Fruit fly (Drosophila melanogaster) whole organism, embryonic: ENCODE results near the gene CG14194.

Source experiments
- Abd-B ChIP-seq: fragments of 200-800 bp; sonication (Bioruptor generic); optimal IDR thresholded peaks from 2 replicates; lab custom pipeline; 2018; ENCODE audit warnings: missing biosample characterization, mild to moderate bottlenecking, missing genetic modification characterization, moderate library complexity
- Ada2b ChIP-seq: fragments of 200-800 bp; sonication (Bioruptor generic); IDR thresholded peaks from 2 replicates; pipeline ENCODE4 v1.3.6; 2022; ENCODE audit warnings: missing biosample characterization, missing genetic modification characterization
- Asciz ChIP-seq: fragments of 200-800 bp; sonication (Bioruptor generic); optimal IDR thresholded peaks from 2 replicates; lab custom pipeline; 2017; ENCODE audit warnings: missing biosample characterization, mild to moderate bottlenecking, missing genetic modification characterization, missing genetic modification reagents
- Bteb2 ChIP-seq: fragments of 200-800 bp; sonication (Bioruptor generic); optimal IDR thresholded peaks from 2 replicates; lab custom pipeline; 2016; ENCODE audit warnings: missing biosample characterization, missing genetic modification characterization
- CG10979 ChIP-seq: fragments of 200-800 bp; sonication (Bioruptor generic); optimal IDR thresholded peaks from 2 replicates; lab custom pipeline; 2018; ENCODE audit warnings: missing biosample characterization, mild to moderate bottlenecking, missing genetic modification characterization, moderate library complexity
- CG11504 ChIP-seq: fragments of 200-800 bp; sonication (Bioruptor generic); optimal IDR thresholded peaks from 3 replicates; lab custom pipeline; 2019; ENCODE audit warnings: missing biosample characterization, mild to moderate bottlenecking, missing genetic modification characterization, moderate library complexity
- CG12942 ChIP-seq: fragments of 200-800 bp; sonication (Bioruptor generic); optimal IDR thresholded peaks from 3 replicates; lab custom pipeline; 2016; ENCODE audit warnings: missing biosample characterization, missing genetic modification characterization
- CG13296 ChIP-seq: fragments of 200-800 bp; sonication (Bioruptor generic); optimal IDR thresholded peaks from 3 replicates; lab custom pipeline; 2018; ENCODE audit warnings: missing biosample characterization, mild to moderate bottlenecking, missing genetic modification characterization
- CG13424 ChIP-seq: fragments of 200-800 bp; sonication (Bioruptor generic); optimal IDR thresholded peaks from 2 replicates; lab custom pipeline; 2019; ENCODE audit warnings: missing biosample characterization, mild to moderate bottlenecking, missing genetic modification characterization, moderate library complexity
- CG15269 ChIP-seq: fragments of 200-800 bp; sonication (Bioruptor generic); optimal IDR thresholded peaks from 2 replicates; lab custom pipeline; 2018; ENCODE audit warnings: missing biosample characterization, mild to moderate bottlenecking, missing genetic modification characterization, moderate library complexity
- CG1529 ChIP-seq: fragments of 200-800 bp; sonication (Bioruptor generic); optimal IDR thresholded peaks from 3 replicates; lab custom pipeline; 2018; ENCODE audit warnings: missing biosample characterization, missing genetic modification characterization
- CG17385 ChIP-seq: fragments of 200-800 bp; sonication (Bioruptor generic); optimal IDR thresholded peaks from 3 replicates; lab custom pipeline; 2018; ENCODE audit warnings: missing biosample characterization, mild to moderate bottlenecking, missing genetic modification characterization
- CG18599 ChIP-seq: fragments of 200-800 bp; sonication (Bioruptor generic); optimal IDR thresholded peaks from 3 replicates; lab custom pipeline; 2017; ENCODE audit warnings: missing biosample characterization, missing genetic modification characterization, mild to moderate bottlenecking, moderate library complexity, missing genetic modification reagents
- CG30403 ChIP-seq: fragments of 200-800 bp; sonication (Bioruptor generic); optimal IDR thresholded peaks from 3 replicates; lab custom pipeline; 2016; ENCODE audit warnings: missing biosample characterization, missing genetic modification characterization
- CG32767 ChIP-seq: fragments of 200-800 bp; sonication (Bioruptor generic); IDR thresholded peaks from 2 replicates; pipeline ENCODE4 v1.3.6; 2022; ENCODE audit warnings: missing biosample characterization, missing genetic modification characterization
- CG3281 ChIP-seq: fragments of 200-800 bp; sonication (Bioruptor generic); optimal IDR thresholded peaks from 3 replicates; lab custom pipeline; 2017; ENCODE audit warnings: missing biosample characterization, mild to moderate bottlenecking, missing genetic modification characterization
- CG5180 ChIP-seq: fragments of 200-800 bp; sonication (Bioruptor generic); optimal IDR thresholded peaks from 3 replicates; lab custom pipeline; 2017; ENCODE audit warnings: missing biosample characterization, missing genetic modification characterization, mild to moderate bottlenecking, moderate library complexity, missing genetic modification reagents
- CG7839 ChIP-seq: fragments of 200-800 bp; sonication (Bioruptor generic); optimal IDR thresholded peaks from 3 replicates; lab custom pipeline; 2018; ENCODE audit warnings: missing biosample characterization, mild to moderate bottlenecking, missing genetic modification characterization, moderate library complexity
- CG8478 ChIP-seq: fragments of >200 bp; optimal IDR thresholded peaks from 2 replicates; lab custom pipeline; 2018
- CG8924 ChIP-seq: fragments of 200-800 bp; optimal IDR thresholded peaks from 3 replicates; lab custom pipeline; 2019; ENCODE audit warnings: missing biosample characterization, mild to moderate bottlenecking, missing genetic modification characterization, moderate library complexity
- CG9727 ChIP-seq: fragments of 200-800 bp; sonication (Bioruptor generic); optimal IDR thresholded peaks from 3 replicates; lab custom pipeline; 2017; ENCODE audit warnings: missing biosample characterization, mild to moderate bottlenecking, missing genetic modification characterization
- Camta ChIP-seq: fragments of 200-800 bp; sonication (Bioruptor generic); optimal IDR thresholded peaks from 2 replicates; lab custom pipeline; 2016; ENCODE audit warnings: missing biosample characterization, missing genetic modification characterization
- D19A ChIP-seq: fragments of 200-800 bp; optimal IDR thresholded peaks from 3 replicates; lab custom pipeline; 2019; ENCODE audit warnings: missing biosample characterization, mild to moderate bottlenecking, missing genetic modification characterization, moderate library complexity
- D19B ChIP-seq: fragments of 200-800 bp; sonication (Bioruptor generic); optimal IDR thresholded peaks from 2 replicates; lab custom pipeline; 2017; ENCODE audit warnings: missing biosample characterization, mild to moderate bottlenecking, missing genetic modification characterization
- Dad ChIP-seq: fragments of 200-800 bp; sonication (Bioruptor generic); optimal IDR thresholded peaks from 3 replicates; lab custom pipeline; 2016; ENCODE audit warnings: missing biosample characterization, missing genetic modification characterization
- MTF-1 ChIP-seq: fragments of 200-800 bp; sonication (Bioruptor generic); optimal IDR thresholded peaks from 2 replicates; lab custom pipeline; 2018; ENCODE audit warnings: missing biosample characterization, mild to moderate bottlenecking, missing genetic modification characterization, borderline replicate concordance
- Optix ChIP-seq: fragments of 200-800 bp; sonication (Bioruptor generic); IDR thresholded peaks from 3 replicates; pipeline ENCODE4 v1.3.6; 2022; ENCODE audit warnings: missing biosample characterization, missing genetic modification characterization
- Six4 ChIP-seq: fragments of 200-800 bp; sonication (Bioruptor generic); optimal IDR thresholded peaks from 2 replicates; lab custom pipeline; 2016; ENCODE audit warnings: missing biosample characterization, missing genetic modification characterization
- Stat92E ChIP-seq, 3 experiments: fragments of >200 bp in 2 of 3; fragments of 200-800 bp in 1 of 3; sonication (Bioruptor generic) in 1 of 3; optimal IDR thresholded peaks; 2 replicates each; lab custom pipeline; 2017 to 2019; ENCODE audit warnings: missing biosample characterization in 3 of 3, missing genetic modification characterization in 3 of 3, mild to moderate bottlenecking in 1 of 3, moderate library complexity in 1 of 3
- Xrp1 ChIP-seq: fragments of 200-800 bp; sonication (Bioruptor generic); IDR thresholded peaks from 2 replicates; pipeline ENCODE4 v1.3.6; 2022; ENCODE audit warnings: missing biosample characterization, missing genetic modification characterization
- bsh ChIP-seq, 2 experiments: fragments of 200-800 bp; sonication (Bioruptor generic); optimal IDR thresholded peaks; 2 replicates each; lab custom pipeline; 2017 to 2018; ENCODE audit warnings: mild to moderate bottlenecking in 2 of 2, missing biosample characterization in 2 of 2, missing genetic modification characterization in 2 of 2, moderate library complexity in 1 of 2
- corto ChIP-seq: fragments of 200-800 bp; sonication (Bioruptor generic); optimal IDR thresholded peaks from 2 replicates; lab custom pipeline; 2016; ENCODE audit warnings: missing biosample characterization, mild to moderate bottlenecking, missing genetic modification characterization, moderate library complexity
- crol ChIP-seq: fragments of 200-800 bp; sonication (Bioruptor generic); IDR thresholded peaks from 2 replicates; pipeline ENCODE4 v1.3.6; 2022; ENCODE audit warnings: missing biosample characterization, missing genetic modification characterization
- dmrt11E ChIP-seq: fragments of 200-800 bp; sonication (Bioruptor generic); optimal IDR thresholded peaks from 3 replicates; lab custom pipeline; 2018; ENCODE audit warnings: missing biosample characterization, mild to moderate bottlenecking, missing genetic modification characterization, moderate library complexity
- dmrt99B ChIP-seq: fragments of 200-800 bp; sonication (Bioruptor generic); optimal IDR thresholded peaks from 2 replicates; lab custom pipeline; 2018; ENCODE audit warnings: missing biosample characterization, mild to moderate bottlenecking, missing genetic modification characterization, moderate library complexity
- esg ChIP-seq: fragments of 200-800 bp; sonication (Bioruptor generic); conservative IDR thresholded peaks from 2 replicates; pipeline ENCODE4 v1.3.6; 2022; ENCODE audit warnings: missing biosample characterization, missing genetic modification characterization
- ewg ChIP-seq: fragments of 200-800 bp; sonication (Bioruptor generic); optimal IDR thresholded peaks from 3 replicates; lab custom pipeline; 2017; ENCODE audit warnings: mild to moderate bottlenecking, missing biosample characterization, missing genetic modification reagents, missing genetic modification characterization
- gce ChIP-seq: fragments of 200-800 bp; sonication (Bioruptor generic); IDR thresholded peaks from 3 replicates; pipeline ENCODE4 v1.3.6; 2022; ENCODE audit warnings: missing biosample characterization, missing genetic modification characterization
- grau ChIP-seq: fragments of 200-800 bp; optimal IDR thresholded peaks from 3 replicates; lab custom pipeline; 2019; ENCODE audit warnings: missing biosample characterization, mild to moderate bottlenecking, missing genetic modification characterization, moderate library complexity
- gsb-n ChIP-seq: fragments of 200-800 bp; sonication (Bioruptor generic); optimal IDR thresholded peaks from 3 replicates; lab custom pipeline; 2018; ENCODE audit warnings: missing biosample characterization, mild to moderate bottlenecking, missing genetic modification characterization
- gt ChIP-seq: fragments of 200-800 bp; sonication (Bioruptor generic); IDR thresholded peaks from 2 replicates; pipeline ENCODE4 v1.3.6; 2022; ENCODE audit warnings: missing biosample characterization, missing genetic modification characterization
- luna ChIP-seq: fragments of 200-800 bp; sonication (Bioruptor generic); optimal IDR thresholded peaks from 2 replicates; lab custom pipeline; 2016; ENCODE audit warnings: missing biosample characterization, missing genetic modification characterization
- pfk ChIP-seq: fragments of 200-800 bp; sonication (Bioruptor generic); optimal IDR thresholded peaks from 2 replicates; lab custom pipeline; 2018; ENCODE audit warnings: missing biosample characterization, mild to moderate bottlenecking, missing genetic modification characterization, moderate library complexity
- sna ChIP-seq: fragments of 200-800 bp; sonication (Bioruptor generic); IDR thresholded peaks from 2 replicates; pipeline ENCODE4 v1.3.6; 2022; ENCODE audit warnings: missing biosample characterization, missing genetic modification characterization; ENCODE audit not compliant: partially characterized antibody
- sob ChIP-seq: fragments of 200-800 bp; sonication (Bioruptor generic); IDR thresholded peaks from 2 replicates; pipeline ENCODE4 v1.3.6; 2022; ENCODE audit warnings: missing biosample characterization, missing genetic modification characterization
- ssp ChIP-seq: fragments of 200-800 bp; sonication (Bioruptor generic); IDR thresholded peaks from 2 replicates; pipeline ENCODE4 v1.3.6; 2022; ENCODE audit warnings: missing biosample characterization, missing genetic modification characterization
- tin ChIP-seq: fragments of 200-800 bp; sonication (Bioruptor generic); optimal IDR thresholded peaks from 3 replicates; lab custom pipeline; 2016; ENCODE audit warnings: missing biosample characterization, missing genetic modification characterization
- zfh1 ChIP-seq: fragments of 200-800 bp; sonication (Bioruptor generic); IDR thresholded peaks from 3 replicates; pipeline ENCODE4 v1.3.6; 2022; ENCODE audit warnings: missing biosample characterization, missing genetic modification characterization

CG14194 gene

dm6 chrX:19152570-19153287 is 40.6 kb upstream of the CG14194 start (continued):
- TF ChIP-seq CG30403 (peak; percentile 72), dmrt99B (peak; percentile 78), CG10979 (tag; lab: Kevin White, UChicago) (peak; percentile 75), CG13296 (peak; percentile 21), zfh1 (GFP tag; lab: Robert Waterston, UW) (peak; percentile 59), Stat92E (GFP tag; optimal IDR thresholded peaks at IDR 0.05; lab: Kevin White, UChicago) (no peak), Optix (GFP tag; lab: Robert Waterston, UW) (no peak), ewg (GFP tag; lab: Kevin White, UChicago) (peak; percentile 54), Dad (GFP tag; lab: Kevin White, UChicago) (no peak), crol (GFP tag; lab: Robert Waterston, UW) (no peak), sna (GFP tag; lab: Robert Waterston, UW) (no peak), Xrp1 (GFP tag; lab: Robert Waterston, UW) (peak; percentile 67), Asciz (GFP tag; lab: Kevin White, UChicago) (peak; percentile 45), pfk (GFP tag; lab: Kevin White, UChicago) (no peak), Abd-B (GFP tag; lab: Kevin White, UChicago) (peak; percentile 28), dmrt11E (tag; lab: Kevin White, UChicago) (peak; percentile 73), tin (GFP tag; lab: Kevin White, UChicago) (peak; percentile 57), D19B (GFP tag; lab: Kevin White, UChicago) (peak; percentile 22), Bteb2 (GFP tag; lab: Kevin White, UChicago) (peak; percentile 38), CG1529 (GFP tag; lab: Kevin White, UChicago) (peak; percentile 36), esg (GFP tag; lab: Robert Waterston, UW) (peak; percentile 35; the same call in 1 of the 2 replicates), D19A (tag; lab: Kevin White, UChicago) (peak; percentile 49), Six4 (GFP tag; lab: Kevin White, UChicago) (peak; percentile 20), CG12942 (peak; percentile 1), ssp (GFP tag; lab: Robert Waterston, UW) (peak; percentile 17; the same call in 1 of the 2 replicates), CG7839 (tag; lab: Kevin White, UChicago) (peak; percentile 66), sob (GFP tag; lab: Robert Waterston, UW) (0 out of 2 replicates have a peak, but pooled peaks have one; percentile 13), CG17385 (GFP tag; lab: Kevin White, UChicago) (peak; percentile 54), Ada2b (0 out of 2 replicates have a peak, but pooled peaks have one; percentile 16), gsb-n (tag; lab: Kevin White, UChicago) (peak; percentile 62), luna (GFP tag; lab: Kevin White, UChicago) (no peak), CG18599 (GFP tag; lab: Kevin White, UChicago) (peak; percentile 34), CG5180 (GFP tag; lab: Kevin White, UChicago) (peak; percentile 3), CG32767 (GFP tag; lab: Robert Waterston, UW) (no peak), gce (no peak), CG15269 (tag; lab: Kevin White, UChicago) (peak; percentile 65), CG3281 (peak; percentile 62), CG13424 (tag; lab: Kevin White, UChicago) (peak; percentile 61), CG8478 (lab: Kevin White, UChicago) (no peak), Camta (GFP tag; lab: Kevin White, UChicago) (peak; percentile 6), corto (GFP tag; lab: Kevin White, UChicago) (no peak), CG9727 (GFP tag; lab: Kevin White, UChicago) (peak; percentile 73), bsh (GFP tag; optimal IDR thresholded peaks at IDR 0.05; lab: Kevin White, UChicago) (peak in 1 of 2 experiments; percentile 69), gt (no peak), grau (tag; lab: Kevin White, UChicago) (peak; percentile 61), CG11504 (tag; lab: Kevin White, UChicago) (peak; percentile 83), CG8924 (tag; lab: Kevin White, UChicago) (peak; percentile 27), MTF-1 (GFP tag; lab: Kevin White, UChicago) (no peak)
